Fruit fly (Drosophila melanogaster) whole organism, embryonic: Measurements from ENCODE around the gene Oscillin.

Experiments used
- CG1024 ChIP-seq: fragments of 200-800 bp; sonication (Bioruptor generic); IDR thresholded peaks from 2 replicates; pipeline ENCODE4 v1.3.6; 2022; ENCODE audit warnings: missing biosample characterization, missing genetic modification characterization
- CG10431 ChIP-seq: fragments of 200-800 bp; sonication (Bioruptor generic); optimal IDR thresholded peaks from 3 replicates; lab custom pipeline; 2018; ENCODE audit warnings: missing biosample characterization, mild to moderate bottlenecking, missing genetic modification characterization
- CG10543 ChIP-seq: fragments of 200-800 bp; sonication (Bioruptor generic); optimal IDR thresholded peaks from 3 replicates; lab custom pipeline; 2017; ENCODE audit warnings: missing biosample characterization, mild to moderate bottlenecking, missing genetic modification characterization, moderate library complexity
- CG13894 ChIP-seq: fragments of 200-800 bp; sonication (Bioruptor generic); optimal IDR thresholded peaks from 3 replicates; lab custom pipeline; 2018; ENCODE audit warnings: missing biosample characterization, mild to moderate bottlenecking, missing genetic modification characterization, moderate library complexity
- CG14710 ChIP-seq: fragments of 200-800 bp; sonication (Bioruptor generic); optimal IDR thresholded peaks from 3 replicates; lab custom pipeline; 2019; ENCODE audit warnings: missing biosample characterization, mild to moderate bottlenecking, missing genetic modification characterization, moderate library complexity
- CG1603 ChIP-seq: fragments of 200-800 bp; sonication (Bioruptor generic); optimal IDR thresholded peaks from 2 replicates; lab custom pipeline; 2019; ENCODE audit warnings: missing biosample characterization, mild to moderate bottlenecking, missing genetic modification characterization, moderate library complexity
- CG18599 ChIP-seq: fragments of 200-800 bp; sonication (Bioruptor generic); optimal IDR thresholded peaks from 3 replicates; lab custom pipeline; 2017; ENCODE audit warnings: missing biosample characterization, missing genetic modification characterization, mild to moderate bottlenecking, moderate library complexity, missing genetic modification reagents
- CG2129 ChIP-seq: fragments of 200-800 bp; sonication (Bioruptor generic); IDR thresholded peaks from 2 replicates; pipeline ENCODE4 v1.3.6; 2022; ENCODE audit warnings: missing biosample characterization, missing genetic modification characterization; ENCODE audit not compliant: partially characterized antibody
- CG4404 ChIP-seq: fragments of 200-800 bp; sonication (Bioruptor generic); IDR thresholded peaks from 2 replicates; pipeline ENCODE4 v1.3.6; 2022; ENCODE audit warnings: missing biosample characterization, missing genetic modification characterization
- CG6813 ChIP-seq: fragments of 200-800 bp; sonication (Bioruptor generic); optimal IDR thresholded peaks from 2 replicates; lab custom pipeline; 2017; ENCODE audit warnings: missing biosample characterization, missing genetic modification characterization, mild to moderate bottlenecking, moderate library complexity, missing genetic modification reagents
- CG6854 ChIP-seq: fragments of 200-800 bp; sonication (Bioruptor generic); optimal IDR thresholded peaks from 3 replicates; lab custom pipeline; 2017; ENCODE audit warnings: missing biosample characterization, mild to moderate bottlenecking, missing genetic modification characterization
- CG7556 ChIP-seq: fragments of 200-800 bp; sonication (Bioruptor generic); optimal IDR thresholded peaks from 2 replicates; lab custom pipeline; 2017; ENCODE audit warnings: missing biosample characterization, mild to moderate bottlenecking, missing genetic modification characterization
- CG9215 ChIP-seq: fragments of 200-800 bp; sonication (Bioruptor generic); IDR thresholded peaks from 2 replicates; pipeline ENCODE4 v1.3.6; 2022; ENCODE audit warnings: missing biosample characterization, missing genetic modification characterization
- CG9727 ChIP-seq: fragments of 200-800 bp; sonication (Bioruptor generic); optimal IDR thresholded peaks from 3 replicates; lab custom pipeline; 2017; ENCODE audit warnings: missing biosample characterization, mild to moderate bottlenecking, missing genetic modification characterization
- CG9817 ChIP-seq: fragments of 200-800 bp; sonication (Bioruptor generic); optimal IDR thresholded peaks from 2 replicates; lab custom pipeline; 2018; ENCODE audit warnings: missing biosample characterization, mild to moderate bottlenecking, missing genetic modification characterization, moderate library complexity
- CG9876 ChIP-seq: fragments of 200-800 bp; sonication (Bioruptor generic); optimal IDR thresholded peaks from 2 replicates; lab custom pipeline; 2016; ENCODE audit warnings: missing biosample characterization, missing genetic modification characterization
- Fer1 ChIP-seq: fragments of 200-800 bp; sonication (Bioruptor generic); optimal IDR thresholded peaks from 2 replicates; lab custom pipeline; 2017; ENCODE audit warnings: missing biosample characterization, mild to moderate bottlenecking, missing genetic modification characterization
- HLH4C ChIP-seq: fragments of 200-800 bp; sonication (Bioruptor generic); IDR thresholded peaks from 3 replicates; pipeline ENCODE4 v1.3.6; 2022; ENCODE audit warnings: missing biosample characterization, missing genetic modification characterization; ENCODE audit not compliant: partially characterized antibody
- Ravus ChIP-seq: fragments of 200-800 bp; sonication (Bioruptor generic); IDR thresholded peaks from 2 replicates; pipeline ENCODE4 v1.3.6; 2022; ENCODE audit warnings: missing biosample characterization, missing genetic modification characterization
- Scr ChIP-seq: fragments of 200-800 bp; sonication (Bioruptor generic); IDR thresholded peaks from 2 replicates; pipeline ENCODE4 v1.3.6; 2022; ENCODE audit warnings: missing biosample characterization, missing genetic modification characterization; ENCODE audit not compliant: partially characterized antibody
- Taf1 ChIP-seq: fragments of 200-800 bp; sonication (Bioruptor generic); IDR thresholded peaks from 2 replicates; pipeline ENCODE4 v1.3.6; 2022; ENCODE audit warnings: missing biosample characterization, missing genetic modification characterization
- Vsx1 ChIP-seq: fragments of 200-800 bp; sonication (Bioruptor generic); optimal IDR thresholded peaks from 2 replicates; lab custom pipeline; 2017; ENCODE audit warnings: missing biosample characterization, mild to moderate bottlenecking, missing genetic modification characterization, missing genetic modification reagents
- al ChIP-seq: fragments of 200-800 bp; sonication (Bioruptor generic); IDR thresholded peaks from 2 replicates; pipeline ENCODE4 v1.3.6; 2022; ENCODE audit warnings: missing biosample characterization, missing genetic modification characterization
- bbx ChIP-seq: fragments of 200-800 bp; sonication (Bioruptor generic); IDR thresholded peaks from 2 replicates; pipeline ENCODE4 v1.3.6; 2022; ENCODE audit warnings: missing biosample characterization, missing genetic modification characterization; ENCODE audit not compliant: partially characterized antibody
- bcd ChIP-seq: fragments of 200-800 bp; sonication (Bioruptor generic); optimal IDR thresholded peaks from 2 replicates; lab custom pipeline; 2017; ENCODE audit warnings: missing biosample characterization, mild to moderate bottlenecking, missing genetic modification characterization
- btn ChIP-seq: fragments of 200-800 bp; sonication (Bioruptor generic); optimal IDR thresholded peaks from 2 replicates; lab custom pipeline; 2016; ENCODE audit warnings: missing biosample characterization, missing genetic modification characterization
- croc ChIP-seq: fragments of 200-800 bp; sonication (Bioruptor generic); conservative IDR thresholded peaks from 3 replicates; pipeline ENCODE4 v1.3.6; 2022; ENCODE audit warnings: missing biosample characterization, missing genetic modification characterization
- dimm ChIP-seq: fragments of 200-800 bp; sonication (Bioruptor generic); IDR thresholded peaks from 2 replicates; pipeline ENCODE4 v1.3.6; 2022; ENCODE audit warnings: missing biosample characterization, missing genetic modification characterization
- dpn ChIP-seq, 2 experiments: fragments of 200-800 bp; sonication (Bioruptor generic); optimal IDR thresholded peaks; 3 replicates each; lab custom pipeline; 2016; ENCODE audit warnings: missing biosample characterization in 2 of 2, missing genetic modification characterization in 2 of 2
- emc ChIP-seq: fragments of 200-800 bp; sonication (Bioruptor generic); optimal IDR thresholded peaks from 2 replicates; lab custom pipeline; 2016; ENCODE audit warnings: missing biosample characterization, missing genetic modification characterization
- ems ChIP-seq: fragments of 200-800 bp; sonication (Bioruptor generic); optimal IDR thresholded peaks from 3 replicates; lab custom pipeline; 2016; ENCODE audit warnings: missing biosample characterization, missing genetic modification characterization
- fd3F ChIP-seq: fragments of 200-800 bp; sonication (Bioruptor generic); optimal IDR thresholded peaks from 2 replicates; lab custom pipeline; 2018; ENCODE audit warnings: missing biosample characterization, mild to moderate bottlenecking, missing genetic modification characterization, moderate library complexity
- gcm2 ChIP-seq: fragments of 200-800 bp; sonication (Bioruptor generic); optimal IDR thresholded peaks from 2 replicates; lab custom pipeline; 2016; ENCODE audit warnings: missing biosample characterization, missing genetic modification characterization
- gem ChIP-seq: fragments of 200-800 bp; sonication (Bioruptor generic); optimal IDR thresholded peaks from 2 replicates; lab custom pipeline; 2019; ENCODE audit warnings: missing biosample characterization, mild to moderate bottlenecking, missing genetic modification characterization, moderate library complexity
- ind ChIP-seq: fragments of 200-800 bp; sonication (Bioruptor generic); optimal IDR thresholded peaks from 3 replicates; lab custom pipeline; 2016; ENCODE audit warnings: missing biosample characterization, missing genetic modification characterization
- inv ChIP-seq: fragments of 200-800 bp; sonication (Bioruptor generic); IDR thresholded peaks from 2 replicates; pipeline ENCODE4 v1.3.6; 2022; ENCODE audit warnings: missing biosample characterization, missing genetic modification characterization; ENCODE audit not compliant: partially characterized antibody
- kah ChIP-seq: fragments of 200-800 bp; sonication (Bioruptor generic); optimal IDR thresholded peaks from 2 replicates; lab custom pipeline; 2018; ENCODE audit warnings: missing biosample characterization, mild to moderate bottlenecking, missing genetic modification characterization
- kay ChIP-seq: fragments of 200-800 bp; sonication (Bioruptor generic); optimal IDR thresholded peaks from 2 replicates; lab custom pipeline; 2016; ENCODE audit warnings: missing biosample characterization, missing genetic modification characterization
- klu ChIP-seq: fragments of 200-800 bp; sonication (Bioruptor generic); IDR thresholded peaks from 2 replicates; pipeline ENCODE4 v1.3.6; 2022; ENCODE audit warnings: missing biosample characterization, missing genetic modification characterization
- lbe ChIP-seq: fragments of 200-800 bp; sonication (Bioruptor generic); optimal IDR thresholded peaks from 2 replicates; lab custom pipeline; 2016; ENCODE audit warnings: missing biosample characterization, mild to moderate bottlenecking, missing genetic modification characterization
- lilli ChIP-seq: fragments of 200-800 bp; sonication (Bioruptor generic); optimal IDR thresholded peaks from 3 replicates; lab custom pipeline; 2016; ENCODE audit warnings: missing biosample characterization, missing genetic modification characterization
- nau ChIP-seq: fragments of 200-800 bp; sonication (Bioruptor generic); optimal IDR thresholded peaks from 3 replicates; lab custom pipeline; 2017; ENCODE audit warnings: missing biosample characterization, mild to moderate bottlenecking, missing genetic modification characterization, missing genetic modification reagents
- pfk ChIP-seq: fragments of 200-800 bp; sonication (Bioruptor generic); optimal IDR thresholded peaks from 2 replicates; lab custom pipeline; 2018; ENCODE audit warnings: missing biosample characterization, mild to moderate bottlenecking, missing genetic modification characterization, moderate library complexity
- pita ChIP-seq: fragments of 200-800 bp; sonication (Bioruptor generic); optimal IDR thresholded peaks from 2 replicates; lab custom pipeline; 2017; ENCODE audit warnings: missing biosample characterization, mild to moderate bottlenecking, missing genetic modification characterization
- sens-2 ChIP-seq: fragments of 200-800 bp; sonication (Bioruptor generic); IDR thresholded peaks from 2 replicates; pipeline ENCODE4 v1.3.6; 2022; ENCODE audit warnings: missing biosample characterization, missing genetic modification characterization
- tap ChIP-seq: fragments of 200-800 bp; optimal IDR thresholded peaks from 3 replicates; lab custom pipeline; 2019; ENCODE audit warnings: missing biosample characterization, mild to moderate bottlenecking, missing genetic modification characterization, moderate library complexity
- tin ChIP-seq: fragments of 200-800 bp; sonication (Bioruptor generic); optimal IDR thresholded peaks from 3 replicates; lab custom pipeline; 2016; ENCODE audit warnings: missing biosample characterization, missing genetic modification characterization
- unc-4 ChIP-seq: fragments of 200-800 bp; sonication (Bioruptor generic); IDR thresholded peaks from 2 replicates; pipeline ENCODE4 v1.3.6; 2022; ENCODE audit warnings: missing biosample characterization, missing genetic modification characterization; ENCODE audit not compliant: partially characterized antibody
- zfh2 ChIP-seq: fragments of 200-800 bp; sonication (Bioruptor generic); optimal IDR thresholded peaks from 2 replicates; lab custom pipeline; 2016; ENCODE audit warnings: missing biosample characterization, missing genetic modification characterization

Oscillin gene

dm6 chr2L:5542944-5543515 is 3.9 kb upstream of the Oscillin start (continued):
- TF ChIP-seq pfk (GFP tag; lab: Kevin White, UChicago) (no peak), dimm (GFP tag; lab: Robert Waterston, UW) (0 out of 2 replicates have a peak, but pooled peaks have one; percentile 21), fd3F (GFP tag; lab: Kevin White, UChicago) (peak; percentile 1), CG4404 (0 out of 2 replicates have a peak, but pooled peaks have one; percentile 23), CG10431 (GFP tag; lab: Kevin White, UChicago) (no peak), CG1024 (GFP tag; lab: Robert Waterston, UW) (0 out of 2 replicates have a peak, but pooled peaks have one; percentile 6), emc (GFP tag; lab: Kevin White, UChicago) (no peak), CG1603 (tag; lab: Kevin White, UChicago) (peak; percentile 63), CG7556 (peak; percentile 44), HLH4C (GFP tag; lab: Robert Waterston, UW) (no peak), zfh2 (GFP tag; lab: Kevin White, UChicago) (peak; percentile 41), CG9215 (GFP tag; lab: Robert Waterston, UW) (peak; percentile 41; the same call in 1 of the 2 replicates), CG9727 (GFP tag; lab: Kevin White, UChicago) (peak; percentile 53), lbe (GFP tag; lab: Kevin White, UChicago) (no peak), Scr (GFP tag; lab: Robert Waterston, UW) (no peak), CG13894 (tag; lab: Kevin White, UChicago) (no peak), unc-4 (GFP tag; lab: Robert Waterston, UW) (no peak), Fer1 (GFP tag; lab: Kevin White, UChicago) (peak; percentile 68), gcm2 (GFP tag; lab: Kevin White, UChicago) (no peak), btn (GFP tag; lab: Kevin White, UChicago) (no peak), al (GFP tag; lab: Robert Waterston, UW) (peak; percentile 30), CG10543 (GFP tag; lab: Kevin White, UChicago) (peak; percentile 45), CG18599 (GFP tag; lab: Kevin White, UChicago) (peak; percentile 74), CG9876 (GFP tag; lab: Kevin White, UChicago) (peak; percentile 39), kah (GFP tag; lab: Kevin White, UChicago) (no peak), ems (GFP tag; lab: Kevin White, UChicago) (no peak), CG2129 (GFP tag; lab: Robert Waterston, UW) (no peak), lilli (GFP tag; lab: Kevin White, UChicago) (peak; percentile 71), croc (no peak), CG14710 (tag; lab: Kevin White, UChicago) (peak; percentile 4), CG6854 (GFP tag; lab: Kevin White, UChicago) (peak; percentile 58), bcd (GFP tag; lab: Kevin White, UChicago) (peak; percentile 53), dpn (GFP tag; optimal IDR thresholded peaks at IDR 0.05; lab: Kevin White, UChicago) (peak; percentile 24 to 72), tin (GFP tag; lab: Kevin White, UChicago) (peak; percentile 38), nau (GFP tag; lab: Kevin White, UChicago) (no peak), Vsx1 (GFP tag; lab: Kevin White, UChicago) (no peak), tap (tag; lab: Kevin White, UChicago) (no peak), inv (GFP tag; lab: Robert Waterston, UW) (no peak), sens-2 (GFP tag; lab: Robert Waterston, UW) (no peak), Taf1 (no peak; the same call in 1 of the 2 replicates), CG9817 (tag; lab: Kevin White, UChicago) (peak; percentile 27), pita (GFP tag; lab: Kevin White, UChicago) (no peak), bbx (peak; percentile 34; the same call in 1 of the 2 replicates), Ravus (no peak), klu (GFP tag; lab: Robert Waterston, UW) (no peak), ind (GFP tag; lab: Kevin White, UChicago) (peak; percentile 61), kay (GFP tag; lab: Kevin White, UChicago) (peak; percentile 11), gem (tag; lab: Kevin White, UChicago) (no peak), CG6813 (GFP tag; lab: Kevin White, UChicago) (peak; percentile 61)
